Worm (Caenorhabditis elegans): ENCODE data around the gene hsp-60.

Gene hsp-60

DNA sequence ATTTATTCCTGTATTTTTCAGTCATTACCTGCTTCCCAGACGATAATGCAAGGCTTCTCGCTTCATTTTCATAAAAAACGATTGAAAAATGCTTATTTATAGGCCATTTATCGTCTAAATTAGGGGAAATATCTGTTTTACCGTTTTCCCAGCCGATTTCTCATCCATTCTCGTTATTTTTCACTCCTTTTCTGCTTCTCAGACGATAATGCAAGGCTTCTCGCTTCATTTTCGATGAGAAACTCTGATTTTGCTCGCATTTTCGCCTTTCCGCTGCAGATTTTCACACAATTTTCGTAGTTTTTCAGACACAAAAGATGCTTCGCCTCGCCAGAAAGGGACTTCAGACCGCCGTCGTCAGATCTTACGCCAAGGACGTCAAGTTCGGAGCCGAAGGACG lies at the start of gene hsp-60:
hsp-60 (plus strand) TSS at position 301 of the 400 bp plus-strand sequence.
- no peak for TF ChIP-seq hlh-1 (tag; optimal IDR thresholded peaks at IDR 0.05)
- no peak for TF ChIP-seq elt-3 (tag; optimal IDR thresholded peaks at IDR 0.05)
- no peak for TF ChIP-seq cnd-1 (tag; optimal IDR thresholded peaks at IDR 0.05)
- TF ChIP-seq sptf-1 (tag; optimal IDR thresholded peaks at IDR 0.05), result no peak
- no peak for TF ChIP-seq lin-32 (GFP tag; optimal IDR thresholded peaks at IDR 0.05)
- TF ChIP-seq lin-13 (tag; optimal IDR thresholded peaks at IDR 0.05), result no peak

ce11 chrIII:1570006-1570405 lies 49.5 kb upstream of the hsp-60 start, which contains the start of gene rep-1:
Gene rep-1 (plus strand): TSS chrIII:1570306.
- TF ChIP-seq lsy-2 (tag; optimal IDR thresholded peaks at IDR 0.05), result no peak

DNA sequence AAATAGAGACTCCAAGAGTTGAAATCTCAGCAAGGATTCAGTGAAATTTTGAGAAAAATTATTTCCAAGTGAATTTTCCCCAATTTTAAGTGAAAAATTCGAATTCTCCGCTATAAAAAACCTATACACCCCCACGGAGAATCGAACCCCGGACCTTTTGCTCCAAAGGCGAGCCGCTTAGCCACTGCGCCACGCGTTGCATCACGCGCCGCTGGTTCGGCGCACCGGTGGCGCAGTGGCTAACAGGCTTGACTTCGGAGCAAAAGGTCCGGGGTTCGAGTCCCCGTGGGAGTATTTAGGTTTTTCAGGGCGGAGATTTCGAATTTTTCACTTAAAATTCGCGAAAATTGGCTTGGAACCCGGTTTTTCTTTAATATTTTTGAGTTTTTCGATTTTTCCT lies 43.9 kb upstream of the hsp-60 start:
- TF ChIP-seq ceh-39 (tag; optimal IDR thresholded peaks at IDR 0.05) (no peak), ceh-43 (GFP tag; optimal IDR thresholded peaks at IDR 0.05) (no peak), drap-1 (GFP tag; optimal IDR thresholded peaks at IDR 0.05) (no peak)

ce11 chrIII:1576451-1576850 lies 43.1 kb upstream of the hsp-60 start, which contains the start of gene Y22D7AL.7:
Gene Y22D7AL.7 (plus strand): TSS chrIII:1576751.
- TF ChIP-seq snpc-4 (tag; optimal IDR thresholded peaks at IDR 0.05) (no peak), drap-1 (GFP tag; optimal IDR thresholded peaks at IDR 0.05) (no peak), nhr-2 (tag; optimal IDR thresholded peaks at IDR 0.05) (no peak), nhr-76 (tag; optimal IDR thresholded peaks at IDR 0.05) (no peak), flh-1 (GFP tag; optimal IDR thresholded peaks at IDR 0.05) (no peak), ztf-11 (tag; optimal IDR thresholded peaks at IDR 0.05) (no peak), ces-1 (GFP tag; optimal IDR thresholded peaks at IDR 0.05) (no peak), elt-3 (tag; optimal IDR thresholded peaks at IDR 0.05) (no peak), unc-120 (tag; optimal IDR thresholded peaks at IDR 0.05; ENCODE audit: poor library complexity, severe bottlenecking) (no peak), mep-1 (tag; optimal IDR thresholded peaks at IDR 0.05) (no peak), sptf-1 (tag; optimal IDR thresholded peaks at IDR 0.05) (no peak), elt-1 (tag; optimal IDR thresholded peaks at IDR 0.05; ENCODE audit: borderline replicate concordance, insufficient read depth) (no peak), bed-3 (GFP tag; optimal IDR thresholded peaks at IDR 0.05) (no peak)

DNA sequence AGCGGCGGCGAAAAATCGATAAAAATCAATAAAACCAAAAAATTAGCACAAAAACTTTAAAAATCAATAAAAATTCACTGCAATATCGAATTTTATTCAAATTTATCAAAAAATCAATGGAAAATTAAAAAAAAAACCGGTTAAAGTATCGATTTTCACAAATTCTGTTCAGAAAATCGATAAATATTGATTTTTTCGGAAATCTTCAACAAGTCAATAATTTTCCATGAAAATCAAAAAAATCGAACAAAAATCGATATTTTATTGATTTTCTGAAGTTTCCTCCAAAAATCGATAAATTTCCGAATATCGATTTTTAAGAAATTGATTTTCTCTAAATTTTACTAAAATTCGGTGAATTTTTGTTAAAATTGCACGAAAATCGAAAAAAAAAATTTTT lies 41.0 kb upstream of the hsp-60 start:
- TF ChIP-seq cnd-1 (tag; optimal IDR thresholded peaks at IDR 0.05), result no peak
- no peak for TF ChIP-seq zip-8 (tag; optimal IDR thresholded peaks at IDR 0.05)
- no peak for TF ChIP-seq blmp-1 (tag; optimal IDR thresholded peaks at IDR 0.05)
- TF ChIP-seq nhr-2 (tag; optimal IDR thresholded peaks at IDR 0.05), result no peak

ce11 chrIII:1579001-1579400 lies 40.5 kb upstream of the hsp-60 start:
- TF ChIP-seq hlh-1 (tag; optimal IDR thresholded peaks at IDR 0.05) (no peak), M03D4.4 (tag; optimal IDR thresholded peaks at IDR 0.05) (no peak), zip-8 (tag; optimal IDR thresholded peaks at IDR 0.05) (peak; percentile 96), ztf-11 (tag; optimal IDR thresholded peaks at IDR 0.05) (no peak), nhr-12 (tag; optimal IDR thresholded peaks at IDR 0.05) (no peak)

DNA sequence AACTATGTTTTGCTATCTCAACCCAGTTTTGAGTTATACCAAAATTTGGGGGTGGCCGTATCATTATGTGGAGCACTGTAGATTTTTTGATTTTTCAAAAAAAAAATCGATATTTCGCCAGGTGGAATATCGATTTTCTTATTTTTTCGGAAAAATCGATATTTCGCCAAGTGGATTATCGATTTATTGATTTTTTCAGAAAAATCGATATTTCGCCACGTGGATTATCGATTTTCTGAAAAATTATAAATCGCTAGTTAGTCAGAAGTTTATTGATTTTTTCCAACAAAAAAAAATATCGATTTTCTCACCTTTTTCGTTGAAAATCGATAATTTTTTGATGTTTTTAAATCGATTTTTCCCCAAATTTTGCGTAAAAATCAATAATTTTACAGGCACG lies 39.4 kb upstream of the hsp-60 start:
- no peak for TF ChIP-seq ces-1 (GFP tag; optimal IDR thresholded peaks at IDR 0.05)
- no peak for TF ChIP-seq nhr-2 (tag; optimal IDR thresholded peaks at IDR 0.05)
- no peak for TF ChIP-seq unc-39 (tag; optimal IDR thresholded peaks at IDR 0.05)
- TF ChIP-seq hlh-1 (tag; optimal IDR thresholded peaks at IDR 0.05), result no peak
- TF ChIP-seq tbx-8 (GFP tag; optimal IDR thresholded peaks at IDR 0.05), result no peak
- no peak for TF ChIP-seq lsy-2 (tag; optimal IDR thresholded peaks at IDR 0.05)
- TF ChIP-seq mep-1 (tag; optimal IDR thresholded peaks at IDR 0.05), result no peak
- TF ChIP-seq snpc-4 (tag; optimal IDR thresholded peaks at IDR 0.05), result no peak
- no peak for TF ChIP-seq mab-5 (tag; optimal IDR thresholded peaks at IDR 0.05)
- TF ChIP-seq elt-1 (tag; optimal IDR thresholded peaks at IDR 0.05; ENCODE audit: borderline replicate concordance, insufficient read depth), result no peak
- no peak for TF ChIP-seq ceh-39 (tag; optimal IDR thresholded peaks at IDR 0.05)
- no peak for TF ChIP-seq zip-8 (tag; optimal IDR thresholded peaks at IDR 0.05)
- TF ChIP-seq elt-3 (tag; optimal IDR thresholded peaks at IDR 0.05), result no peak
- no peak for TF ChIP-seq unc-120 (tag; optimal IDR thresholded peaks at IDR 0.05; ENCODE audit: poor library complexity, severe bottlenecking)
- no peak for TF ChIP-seq sptf-1 (tag; optimal IDR thresholded peaks at IDR 0.05)
- TF ChIP-seq bed-3 (GFP tag; optimal IDR thresholded peaks at IDR 0.05), result no peak
- no peak for TF ChIP-seq cnd-1 (tag; optimal IDR thresholded peaks at IDR 0.05)
- TF ChIP-seq nhr-237 (tag; optimal IDR thresholded peaks at IDR 0.05), result no peak
- no peak for TF ChIP-seq drap-1 (GFP tag; optimal IDR thresholded peaks at IDR 0.05)
